Worm (Caenorhabditis elegans): ENCODE data around the gene K08D12.8.

Gene K08D12.8

DNA sequence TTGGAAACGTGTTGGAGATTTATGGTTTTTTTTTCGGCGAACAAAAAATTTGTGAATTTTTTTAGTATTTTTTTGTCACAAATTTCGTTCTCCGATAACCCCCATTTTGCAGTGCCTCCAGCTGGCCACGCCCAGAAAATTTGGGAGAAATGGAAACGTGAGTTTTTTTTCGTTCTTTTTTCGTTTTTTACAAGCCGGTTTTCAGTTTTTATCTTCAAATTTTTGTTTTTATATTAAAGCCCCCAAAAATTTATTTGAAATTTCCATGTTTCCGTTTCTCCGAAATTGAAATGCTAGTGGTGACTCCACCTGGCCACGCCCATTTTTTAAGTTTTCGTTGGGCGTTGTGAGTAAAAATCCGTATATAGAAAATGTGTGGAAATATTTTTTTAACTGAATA, 38.8 kb upstream of the K08D12.8 start:
- peak; percentile 59 for TF ChIP-seq unc-130 (GFP tag; optimal IDR thresholded peaks at IDR 0.05)
- 0 out of 2 replicates have a peak, but pooled peaks have one; percentile 21 for TF ChIP-seq Y48G9A.11 (GFP tag; IDR thresholded peaks at IDR 0.05)
- TF ChIP-seq nhr-77 (tag; optimal IDR thresholded peaks at IDR 0.05), result no peak
- no peak for TF ChIP-seq ces-1 (GFP tag; optimal IDR thresholded peaks at IDR 0.05)
- TF ChIP-seq mdt-29 (GFP tag; IDR thresholded peaks at IDR 0.05), result no peak
- TF ChIP-seq lin-15B (tag; optimal IDR thresholded peaks at IDR 0.05), result no peak
- no peak for TF ChIP-seq madf-9 (GFP tag; conservative IDR thresholded peaks at IDR 0.05)
- TF ChIP-seq dmd-9 (GFP tag; IDR thresholded peaks at IDR 0.05), result 0 out of 2 replicates have a peak, but pooled peaks have one; percentile 15
- TF ChIP-seq hif-1 (tag; optimal IDR thresholded peaks at IDR 0.05), result peak in 1 of 2 experiments; percentile 35
- no peak for TF ChIP-seq sdz-12 (GFP tag; optimal IDR thresholded peaks at IDR 0.05)

ce11 chrIV:1691651-1692050, 34.3 kb upstream of the K08D12.8 start:
- TF ChIP-seq ceh-62 (tag; optimal IDR thresholded peaks at IDR 0.05) (no peak), nhr-48 (tag; optimal IDR thresholded peaks at IDR 0.05) (no peak), ZK546.5 (tag; optimal IDR thresholded peaks at IDR 0.05) (no peak), fkh-10 (GFP tag; optimal IDR thresholded peaks at IDR 0.05) (peak; percentile 36)

DNA sequence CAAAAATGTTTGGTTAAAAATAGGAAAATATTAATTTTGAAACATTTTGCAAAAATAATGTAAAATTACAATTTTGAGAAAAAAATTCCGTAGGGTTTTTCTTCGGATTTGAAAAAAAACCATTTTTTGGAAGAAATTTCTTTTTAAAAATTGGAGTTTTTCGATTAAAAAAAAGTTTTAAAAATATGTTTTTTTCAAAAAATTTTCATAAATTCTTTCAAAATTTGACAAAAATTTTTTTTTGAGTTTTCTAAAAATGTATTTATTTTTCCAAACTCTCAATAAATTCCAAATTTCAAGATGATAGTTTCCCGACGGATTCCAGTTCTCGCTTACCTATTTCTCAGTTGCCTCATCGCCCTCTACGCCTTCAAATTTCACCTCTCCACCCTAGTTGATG, 26.4 kb upstream of the K08D12.8 start, which contains the start of gene bus-2:
Gene bus-2, plus strand, starts transcription at position 301 of the 400 bp plus-strand sequence.
- TF ChIP-seq arid-1 (GFP tag; conservative IDR thresholded peaks at IDR 0.05) (no peak), lin-38 (GFP tag; IDR thresholded peaks at IDR 0.05) (no peak), php-3 (GFP tag; IDR thresholded peaks at IDR 0.05) (no peak), nhr-111 (GFP tag; optimal IDR thresholded peaks at IDR 0.05) (no peak), zip-11 (GFP tag; IDR thresholded peaks at IDR 0.05) (no peak), F49E8.2 (tag; optimal IDR thresholded peaks at IDR 0.05; ENCODE audit: borderline replicate concordance) (no peak), nhr-42 (GFP tag; IDR thresholded peaks at IDR 0.05) (no peak), unc-130 (GFP tag; optimal IDR thresholded peaks at IDR 0.05) (no peak), mxl-2 (GFP tag; conservative IDR thresholded peaks at IDR 0.05) (no peak), zfp-2 (tag; optimal IDR thresholded peaks at IDR 0.05) (no peak), nhr-76 (tag; optimal IDR thresholded peaks at IDR 0.05) (no peak), lim-7 (GFP tag; IDR thresholded peaks at IDR 0.05) (no peak), unc-62 (GFP tag; optimal IDR thresholded peaks at IDR 0.05 in 1 of 2) (no peak), unc-62 (tag; optimal IDR thresholded peaks at IDR 0.05) (no peak), tag-97 (GFP tag; IDR thresholded peaks at IDR 0.05) (no peak), zip-2 (tag; optimal IDR thresholded peaks at IDR 0.05) (no peak), nhr-77 (tag; optimal IDR thresholded peaks at IDR 0.05) (no peak), F10B5.3 (tag; optimal IDR thresholded peaks at IDR 0.05) (no peak), ceh-62 (tag; optimal IDR thresholded peaks at IDR 0.05) (no peak), madf-5 (GFP tag; IDR thresholded peaks at IDR 0.05) (no peak), unc-39 (tag; optimal IDR thresholded peaks at IDR 0.05) (no peak)

DNA sequence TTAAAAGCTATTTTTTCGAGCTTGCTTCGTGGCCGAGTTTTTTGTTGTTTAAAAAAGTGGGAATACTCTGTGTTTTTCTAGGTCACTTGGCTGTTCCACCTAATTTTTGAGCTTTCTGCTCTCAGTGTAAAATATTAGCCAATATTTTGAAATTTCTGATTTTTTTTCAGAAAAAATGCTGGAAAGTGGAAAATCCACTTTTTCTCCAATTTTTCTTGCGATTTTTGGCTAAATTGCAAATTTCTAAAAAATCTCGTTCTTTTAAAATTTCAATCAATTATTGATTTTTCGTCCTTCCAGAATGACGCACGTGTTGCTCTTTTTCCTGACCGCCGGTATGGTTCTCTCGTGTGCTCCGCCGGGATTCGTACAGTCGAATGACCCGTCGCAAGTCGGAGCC, 19.0 kb upstream of the K08D12.8 start, which contains the start of gene K08D12.4:
Gene K08D12.4, plus strand, starts transcription at position 301 of the 400 bp plus-strand sequence.
- TF ChIP-seq spr-3 (GFP tag; optimal IDR thresholded peaks at IDR 0.05), result no peak
- no peak for TF ChIP-seq T26A8.4 (GFP tag; IDR thresholded peaks at IDR 0.05)
- no peak for TF ChIP-seq hlh-30 (tag; optimal IDR thresholded peaks at IDR 0.05; ENCODE audit: insufficient read depth)
- no peak for TF ChIP-seq daf-8 (GFP tag; IDR thresholded peaks at IDR 0.05)
- TF ChIP-seq ceh-82 (tag; optimal IDR thresholded peaks at IDR 0.05), result no peak
- no peak for TF ChIP-seq nhr-48 (tag; optimal IDR thresholded peaks at IDR 0.05)
- TF ChIP-seq nhr-11 (tag; optimal IDR thresholded peaks at IDR 0.05), result no peak
- no peak for TF ChIP-seq zip-2 (tag; optimal IDR thresholded peaks at IDR 0.05)
- no peak for TF ChIP-seq lin-39 (tag; optimal IDR thresholded peaks at IDR 0.05)
- no peak for TF ChIP-seq ceh-32 (tag; optimal IDR thresholded peaks at IDR 0.05; ENCODE audit: poor library complexity)
- no peak for TF ChIP-seq nhr-102 (tag; optimal IDR thresholded peaks at IDR 0.05)
- TF ChIP-seq ztf-11 (tag; optimal IDR thresholded peaks at IDR 0.05), result no peak
- no peak for TF ChIP-seq fos-1 (tag; optimal IDR thresholded peaks at IDR 0.05)
- TF ChIP-seq duxl-1 (tag; optimal IDR thresholded peaks at IDR 0.05; ENCODE audit: poor library complexity), result no peak
- no peak for TF ChIP-seq tra-1 (GFP tag; IDR thresholded peaks at IDR 0.05)
- TF ChIP-seq nhr-111 (GFP tag; optimal IDR thresholded peaks at IDR 0.05), result no peak
- no peak for TF ChIP-seq lin-15B (tag; optimal IDR thresholded peaks at IDR 0.05)
- no peak for TF ChIP-seq php-3 (GFP tag; IDR thresholded peaks at IDR 0.05)
- no peak for TF ChIP-seq F44E2.7 (GFP tag; IDR thresholded peaks at IDR 0.05)
